Fruit fly (Drosophila melanogaster): ENCODE results near the gene Nepl19.
A peak's percentile ranks its signal among the peaks of the same experiment; 100 is the strongest.

Nepl19 gene

DNA sequence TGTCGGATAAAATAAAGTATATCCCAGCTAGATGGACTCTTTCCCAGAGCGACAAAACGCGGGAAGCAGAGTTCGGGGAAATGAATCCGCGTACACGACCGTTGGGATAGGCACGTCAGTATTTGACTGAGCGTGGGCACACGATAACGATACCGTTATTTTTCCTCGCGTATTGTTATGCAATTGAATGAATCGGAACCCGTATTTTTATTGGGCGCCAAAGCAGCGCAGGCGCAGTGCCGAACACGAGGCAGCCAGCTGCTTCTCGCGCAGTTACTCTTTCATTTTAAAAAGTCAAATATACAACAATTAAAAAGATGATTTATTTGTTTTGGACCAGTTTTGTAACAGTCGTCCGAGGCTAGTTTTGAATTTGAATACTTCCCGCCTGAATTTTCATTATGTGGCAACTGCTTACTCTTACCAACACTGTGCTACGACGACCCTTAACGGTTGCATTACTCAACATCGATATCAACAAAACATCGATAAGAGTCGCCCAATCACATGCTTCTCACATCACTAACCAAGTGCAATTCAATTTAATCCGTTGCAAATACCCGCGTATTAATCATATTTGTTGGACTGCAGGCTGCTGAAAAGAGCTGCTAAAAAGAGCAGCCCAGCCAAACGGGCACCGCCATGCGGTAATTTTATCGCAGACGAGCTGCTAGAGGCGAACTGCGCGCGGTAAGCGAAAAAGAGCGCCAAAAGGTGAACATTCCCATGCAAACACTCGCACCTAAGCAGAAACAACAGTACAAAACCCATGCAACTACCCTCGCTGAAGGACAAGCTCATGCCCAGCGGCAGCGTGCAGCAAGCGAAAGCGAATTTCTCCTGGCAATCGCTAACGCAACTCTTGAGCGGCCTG lies 7.9 kb upstream of the Nepl19 start, which contains the start of the genes CG33203 and Doa (continued):
- 0 out of 3 replicates have a peak, but pooled peaks have one; percentile 18 for TF ChIP-seq Optix (GFP tag; IDR thresholded peaks at IDR 0.05)
- TF ChIP-seq CG16863 (GFP tag; optimal IDR thresholded peaks at IDR 0.05) = peak; percentile 67
- TF ChIP-seq TFAM (GFP tag; optimal IDR thresholded peaks at IDR 0.05) = no peak
- no peak for TF ChIP-seq kah (GFP tag; optimal IDR thresholded peaks at IDR 0.05)
- TF ChIP-seq CG18476 (GFP tag; optimal IDR thresholded peaks at IDR 0.05) = peak; percentile 81
- peak; percentile 28 for TF ChIP-seq CG12391 (tag; optimal IDR thresholded peaks at IDR 0.05)
- TF ChIP-seq corto (GFP tag; optimal IDR thresholded peaks at IDR 0.05) = no peak
- peak; percentile 27 for TF ChIP-seq Deaf1 (tag; optimal IDR thresholded peaks at IDR 0.05)
- TF ChIP-seq CG30020 (tag; optimal IDR thresholded peaks at IDR 0.05) = peak; percentile 5
- peak; percentile 65 for TF ChIP-seq slbo (GFP tag; IDR thresholded peaks at IDR 0.05)
- TF ChIP-seq B-H2 (GFP tag; optimal IDR thresholded peaks at IDR 0.05) = peak; percentile 43
- TF ChIP-seq CG10462 (GFP tag; optimal IDR thresholded peaks at IDR 0.05) = no peak
- TF ChIP-seq HLH54F (GFP tag; optimal IDR thresholded peaks at IDR 0.05) = peak; percentile 67
- TF ChIP-seq tup (GFP tag; optimal IDR thresholded peaks at IDR 0.05) = no peak
- no peak for TF ChIP-seq CG34422 (GFP tag; IDR thresholded peaks at IDR 0.05)
- TF ChIP-seq grn (GFP tag; optimal IDR thresholded peaks at IDR 0.05) = no peak
- TF ChIP-seq kni (GFP tag; optimal IDR thresholded peaks at IDR 0.05) = no peak
- TF ChIP-seq Dad (GFP tag; optimal IDR thresholded peaks at IDR 0.05) = no peak
- TF ChIP-seq CG7786 (GFP tag; optimal IDR thresholded peaks at IDR 0.05) = peak; percentile 49
- TF ChIP-seq Xrp1 (GFP tag; IDR thresholded peaks at IDR 0.05) = peak; percentile 14; the same call in 1 of the 2 replicates
- TF ChIP-seq dpn (GFP tag; optimal IDR thresholded peaks at IDR 0.05) = peak; percentile 71 to 78
- peak; percentile 31 for TF ChIP-seq gro (GFP tag; optimal IDR thresholded peaks at IDR 0.05)
- no peak for TF ChIP-seq CG13296 (GFP tag; optimal IDR thresholded peaks at IDR 0.05)
- TF ChIP-seq toy (GFP tag; IDR thresholded peaks at IDR 0.05) = no peak
- TF ChIP-seq wek (GFP tag; optimal IDR thresholded peaks at IDR 0.05) = peak; percentile 76
- no peak for TF ChIP-seq prd (optimal IDR thresholded peaks at IDR 0.05)
- TF ChIP-seq prd (GFP tag; IDR thresholded peaks at IDR 0.05) = peak; percentile 38; the same call in 1 of the 3 replicates
- no peak for TF ChIP-seq h (optimal IDR thresholded peaks at IDR 0.05)
- peak; percentile 30 for TF ChIP-seq fu2 (GFP tag; optimal IDR thresholded peaks at IDR 0.05)
- peak; percentile 16 for TF ChIP-seq eyg (GFP tag; optimal IDR thresholded peaks at IDR 0.05)
- TF ChIP-seq Neu2 (GFP tag; optimal IDR thresholded peaks at IDR 0.05; ENCODE audit: borderline replicate concordance) = no peak
- peak; percentile 95 for TF ChIP-seq Ets65A (GFP tag)
- TF ChIP-seq CG4820 (GFP tag; optimal IDR thresholded peaks at IDR 0.05) = peak; percentile 12
- peak; percentile 17 for TF ChIP-seq CG18599 (GFP tag; optimal IDR thresholded peaks at IDR 0.05)
- TF ChIP-seq Doc3 (GFP tag; IDR thresholded peaks at IDR 0.05; ENCODE audit: partially characterized antibody) = peak; percentile 78
- TF ChIP-seq CG6175 (GFP tag; IDR thresholded peaks at IDR 0.05) = no peak
- TF ChIP-seq fd96Cb (tag; optimal IDR thresholded peaks at IDR 0.05) = no peak
- no peak for TF ChIP-seq CG31365 (tag; optimal IDR thresholded peaks at IDR 0.05)
- TF ChIP-seq CG14710 (tag; optimal IDR thresholded peaks at IDR 0.05) = peak; percentile 68
- peak; percentile 9 for TF ChIP-seq tin (GFP tag; optimal IDR thresholded peaks at IDR 0.05)
- peak; percentile 25 for TF ChIP-seq CG12155 (GFP tag; optimal IDR thresholded peaks at IDR 0.05)
- TF ChIP-seq tap (tag; optimal IDR thresholded peaks at IDR 0.05) = no peak
- no peak for TF ChIP-seq Hr51 (GFP tag; optimal IDR thresholded peaks at IDR 0.05)
- peak; percentile 95 for TF ChIP-seq pzg (GFP tag; optimal IDR thresholded peaks at IDR 0.05)
- peak; percentile 31 for TF ChIP-seq slou (GFP tag; optimal IDR thresholded peaks at IDR 0.05)
- peak; percentile 27 for TF ChIP-seq CG10209 (GFP tag; optimal IDR thresholded peaks at IDR 0.05)
- TF ChIP-seq tna (GFP tag; IDR thresholded peaks at IDR 0.05; ENCODE audit: partially characterized antibody) = peak; percentile 46
- TF ChIP-seq CG1603 (tag; optimal IDR thresholded peaks at IDR 0.05) = peak; percentile 89
- 0 out of 3 replicates have a peak, but pooled peaks have one; percentile 29 for TF ChIP-seq dysf (GFP tag; IDR thresholded peaks at IDR 0.05)

All from whole organism, embryonic.